Worm (Caenorhabditis elegans) whole organism, L2 larva: Measurements from ENCODE around the gene pars-1.

Source experiments
- R02D3.7 ChIP-seq: fragments of 150-350 bp; optimal IDR thresholded peaks from 2 replicates; lab custom pipeline; 2014; ENCODE audit warnings: missing biosample characterization, missing genetic modification characterization
- blmp-1 ChIP-seq: sonication (generic microtip); optimal IDR thresholded peaks from 2 replicates; lab custom pipeline; 2017; ENCODE audit warnings: missing genetic modification characterization, mild to moderate bottlenecking, missing compliant biosample characterization, antibody characterized with exemption, moderate library complexity; ENCODE audit not compliant: insufficient read depth
- egl-27 ChIP-seq: sonication (generic microtip); optimal IDR thresholded peaks from 3 replicates; lab custom pipeline; 2017; ENCODE audit warnings: missing biosample characterization, missing genetic modification reagents, missing genetic modification characterization
- nhr-21 ChIP-seq: fragments of 150-350 bp; optimal IDR thresholded peaks from 2 replicates; lab custom pipeline; 2014; ENCODE audit warnings: missing biosample characterization, missing genetic modification characterization
- zag-1 ChIP-seq: fragments of 150-350 bp; optimal IDR thresholded peaks from 2 replicates; lab custom pipeline; 2014; ENCODE audit warnings: missing biosample characterization, missing genetic modification characterization

ce11 chrIII:7290462-7290861, 51.6 kb downstream of the pars-1 start, which contains the start of gene algn-11:
- TF ChIP-seq nhr-21 (no peak), blmp-1 (no peak), egl-27 (tag; lab: Kevin White, UChicago) (no peak), zag-1 (tag; lab: Kevin White, UChicago) (no peak), R02D3.7 (tag; lab: Kevin White, UChicago) (no peak)
